Fruit fly (Drosophila melanogaster): ENCODE results near the gene b.

Gene b

dm6 chr2L:13803805-13804560, 17.1 kb upstream of the b start:
- TF ChIP-seq CTCF (optimal IDR thresholded peaks at IDR 0.05) (no peak), CG8478 (optimal IDR thresholded peaks at IDR 0.05) (no peak)

- TF ChIP-seq CG8478 (optimal IDR thresholded peaks at IDR 0.05) (no peak), CTCF (optimal IDR thresholded peaks at IDR 0.05) (no peak)
These were observed 16.4 kb upstream of the b start for dm6 chr2L:13804561-13805067.

dm6 chr2L:13805170-13805569, 15.9 kb upstream of the b start:
- TF ChIP-seq CG8478 (optimal IDR thresholded peaks at IDR 0.05) (no peak), CTCF (optimal IDR thresholded peaks at IDR 0.05) (no peak)

- TF ChIP-seq CG8478 (optimal IDR thresholded peaks at IDR 0.05) (no peak), CTCF (optimal IDR thresholded peaks at IDR 0.05) (no peak)
These were observed 14.0 kb upstream of the b start for dm6 chr2L:13807097-13807496.

dm6 chr2L:13807959-13808358, 13.1 kb upstream of the b start:
- TF ChIP-seq CTCF (optimal IDR thresholded peaks at IDR 0.05), result no peak
- TF ChIP-seq CG8478 (optimal IDR thresholded peaks at IDR 0.05), result no peak

- TF ChIP-seq CTCF (optimal IDR thresholded peaks at IDR 0.05), result peak in 1 of 2 experiments; percentile 12
- no peak for TF ChIP-seq CG8478 (optimal IDR thresholded peaks at IDR 0.05)
These were observed 9.7 kb upstream of the b start, which contains the start of the genes Adat1 and CG16865 for dm6 chr2L:13811323-13811722. Gene Adat1 (minus strand): TSS chr2L:13811474. Gene CG16865 (plus strand): TSS chr2L:13811522.

dm6 chr2L:13813156-13813555, 7.9 kb upstream of the b start, which contains the start of gene CG16888:
Gene CG16888 (minus strand): TSS chr2L:13813256.
- TF ChIP-seq CG8478 (optimal IDR thresholded peaks at IDR 0.05), result no peak
- no peak for TF ChIP-seq CTCF (optimal IDR thresholded peaks at IDR 0.05)

dm6 chr2L:13813604-13814178, 7.4 kb upstream of the b start, which contains the start of gene Sos:
Gene Sos (plus strand): TSS chr2L:13813816.
- no peak for TF ChIP-seq CG8478 (optimal IDR thresholded peaks at IDR 0.05)
- no peak for TF ChIP-seq CTCF (optimal IDR thresholded peaks at IDR 0.05)

dm6 chr2L:13820176-13820575, 872 bp upstream of the b start:
- no peak for TF ChIP-seq CG8478 (optimal IDR thresholded peaks at IDR 0.05)

dm6 chr2L:13827557-13827956, 6.5 kb downstream of the b start, which contains the start of gene PolG1:
Gene PolG1 (minus strand): TSS chr2L:13827772.
- TF ChIP-seq CTCF (optimal IDR thresholded peaks at IDR 0.05) (no peak), CG8478 (optimal IDR thresholded peaks at IDR 0.05) (no peak)

- TF ChIP-seq CG8478 (optimal IDR thresholded peaks at IDR 0.05) (no peak), CTCF (optimal IDR thresholded peaks at IDR 0.05) (peak in 1 of 2 experiments; percentile 8)
These were observed 8.5 kb downstream of the b start, which contains the start of the genes Arpc1 and Orc5 for dm6 chr2L:13829540-13829939. Gene Arpc1 (minus strand): TSS chr2L:13829741. Gene Orc5 (plus strand): TSS chr2L:13829837.

dm6 chr2L:13833058-13833457, 12.0 kb downstream of the b start, which contains the start of the genes GatC, PolG2 and Polr2C:
Gene GatC (minus strand): TSS chr2L:13833105.
Gene PolG2 (minus strand): TSS chr2L:13833105.
Gene Polr2C (plus strand): TSS chr2L:13833337.
- TF ChIP-seq CTCF (optimal IDR thresholded peaks at IDR 0.05), result no peak
- no peak for TF ChIP-seq CG8478 (optimal IDR thresholded peaks at IDR 0.05)

- no peak for TF ChIP-seq CTCF (optimal IDR thresholded peaks at IDR 0.05)
- no peak for TF ChIP-seq CG8478 (optimal IDR thresholded peaks at IDR 0.05)
These were observed 14.2 kb downstream of the b start, which contains the start of the genes mRpS23 and CenG1A for dm6 chr2L:13835002-13835910. Gene mRpS23 (minus strand): TSS chr2L:13835072. Gene CenG1A (plus strand): TSS chr2L:13835564.

- TF ChIP-seq CG8478 (optimal IDR thresholded peaks at IDR 0.05) (no peak), CTCF (optimal IDR thresholded peaks at IDR 0.05) (no peak)
These were observed 14.9 kb downstream of the b start for dm6 chr2L:13835959-13836358.
